Worm (Caenorhabditis elegans) whole organism, dauer: ENCODE data around the gene elt-2.

Source experiments
- unc-62 ChIP-seq: sonication (generic microtip); optimal IDR thresholded peaks from 2 replicates; lab custom pipeline; 2017; ENCODE audit warnings: missing biosample characterization, missing genetic modification reagents, missing genetic modification characterization

elt-2 gene

ce11 chrX:10532180-10532833 is 51.3 kb downstream of the elt-2 start:
- no peak for TF ChIP-seq unc-62 (GFP tag; lab: Kevin White, UChicago)
